Fruit fly (Drosophila melanogaster) whole organism, prepupa: ENCODE data around the gene SKIP.

Source experiments
- Blimp-1 ChIP-seq: fragments of 200-800 bp; sonication (Bioruptor generic); optimal IDR thresholded peaks from 3 replicates; lab custom pipeline; 2017; ENCODE audit warnings: missing biosample characterization, missing genetic modification characterization, mild to moderate bottlenecking, moderate library complexity, missing genetic modification reagents
- CG11902 ChIP-seq: fragments of 200-800 bp; sonication (Bioruptor generic); optimal IDR thresholded peaks from 3 replicates; lab custom pipeline; 2016; ENCODE audit warnings: missing biosample characterization, missing genetic modification characterization
- CG15336 ChIP-seq: fragments of 200-800 bp; sonication (Bioruptor generic); IDR thresholded peaks from 2 replicates; pipeline ENCODE4 v1.3.6; 2022; ENCODE audit warnings: missing biosample characterization, missing genetic modification characterization
- CG1621 ChIP-seq: fragments of 200-800 bp; sonication (Bioruptor generic); optimal IDR thresholded peaks from 3 replicates; lab custom pipeline; 2018; ENCODE audit warnings: missing biosample characterization, mild to moderate bottlenecking, missing genetic modification characterization
- CG3032 ChIP-seq: fragments of 200-800 bp; optimal IDR thresholded peaks from 2 replicates; lab custom pipeline; 2019; ENCODE audit warnings: missing biosample characterization, mild to moderate bottlenecking, missing genetic modification characterization, moderate library complexity
- CG34406 ChIP-seq: fragments of 200-800 bp; sonication (Bioruptor generic); optimal IDR thresholded peaks from 3 replicates; lab custom pipeline; 2016; ENCODE audit warnings: missing biosample characterization, missing genetic modification characterization
- CG6276 ChIP-seq: fragments of 200-800 bp; sonication (Bioruptor generic); optimal IDR thresholded peaks from 2 replicates; lab custom pipeline; 2017; ENCODE audit warnings: missing biosample characterization, mild to moderate bottlenecking, missing genetic modification characterization
- CG6792 ChIP-seq: fragments of 200-800 bp; sonication (Bioruptor generic); optimal IDR thresholded peaks from 3 replicates; lab custom pipeline; 2016; ENCODE audit warnings: missing biosample characterization, missing genetic modification characterization
- CG6808 ChIP-seq: fragments of 200-800 bp; sonication (Bioruptor generic); optimal IDR thresholded peaks from 3 replicates; lab custom pipeline; 2017; ENCODE audit warnings: missing biosample characterization, missing genetic modification characterization, mild to moderate bottlenecking, moderate library complexity, missing genetic modification reagents
- CG7368 ChIP-seq: fragments of 200-800 bp; sonication (Bioruptor generic); optimal IDR thresholded peaks from 3 replicates; lab custom pipeline; 2016; ENCODE audit warnings: missing biosample characterization, missing genetic modification characterization
- CG8119 ChIP-seq: fragments of 200-800 bp; sonication (Bioruptor generic); IDR thresholded peaks from 3 replicates; pipeline ENCODE4 v1.3.6; 2022; ENCODE audit warnings: missing biosample characterization, missing genetic modification characterization
- CG8319 ChIP-seq: fragments of 200-800 bp; sonication (Bioruptor generic); optimal IDR thresholded peaks from 3 replicates; lab custom pipeline; 2016; ENCODE audit warnings: missing biosample characterization, missing genetic modification characterization
- CG9139 ChIP-seq: fragments of 200-800 bp; sonication (Bioruptor generic); optimal IDR thresholded peaks from 3 replicates; lab custom pipeline; 2017; ENCODE audit warnings: missing biosample characterization, mild to moderate bottlenecking, missing genetic modification characterization
- Eip78C ChIP-seq: fragments of 200-800 bp; sonication (Bioruptor generic); peaks from one replicate; lab custom pipeline; 2016; ENCODE audit warnings: missing biosample characterization, missing genetic modification characterization
- Eip93F ChIP-seq: fragments of 200-800 bp; sonication (Bioruptor generic); optimal IDR thresholded peaks from 2 replicates; lab custom pipeline; 2016; ENCODE audit warnings: missing biosample characterization, mild to moderate bottlenecking, missing genetic modification characterization
- Ets21C ChIP-seq: fragments of 200-800 bp; sonication (Bioruptor generic); optimal IDR thresholded peaks from 3 replicates; lab custom pipeline; 2016; ENCODE audit warnings: missing biosample characterization, missing genetic modification characterization
- Ets96B ChIP-seq: fragments of 200-800 bp; optimal IDR thresholded peaks from 2 replicates; lab custom pipeline; 2019; ENCODE audit warnings: missing biosample characterization, mild to moderate bottlenecking, missing genetic modification characterization, moderate library complexity
- Gug ChIP-seq: fragments of 200-800 bp; sonication (Bioruptor generic); IDR thresholded peaks from 2 replicates; pipeline ENCODE4 v1.3.6; 2022; ENCODE audit warnings: missing biosample characterization, missing genetic modification characterization
- Hr39 ChIP-seq: fragments of 200-800 bp; sonication (Bioruptor generic); optimal IDR thresholded peaks from 2 replicates; lab custom pipeline; 2016; ENCODE audit warnings: missing biosample characterization, missing genetic modification characterization
- OdsH ChIP-seq: fragments of 200-800 bp; sonication (Bioruptor generic); optimal IDR thresholded peaks from 3 replicates; lab custom pipeline; 2016; ENCODE audit warnings: missing biosample characterization, missing genetic modification characterization
- Smox ChIP-seq: fragments of 200-800 bp; sonication (Bioruptor generic); optimal IDR thresholded peaks from 3 replicates; lab custom pipeline; 2016; ENCODE audit warnings: missing biosample characterization, missing genetic modification characterization
- Sox14 ChIP-seq: fragments of 200-800 bp; sonication (Bioruptor generic); optimal IDR thresholded peaks from 3 replicates; lab custom pipeline; 2016; ENCODE audit warnings: missing biosample characterization, missing genetic modification characterization
- Sox15 ChIP-seq: fragments of 200-800 bp; sonication (Bioruptor generic); optimal IDR thresholded peaks from 3 replicates; lab custom pipeline; 2016; ENCODE audit warnings: missing biosample characterization, missing genetic modification characterization
- acj6 ChIP-seq: fragments of 200-800 bp; sonication (Bioruptor generic); optimal IDR thresholded peaks from 3 replicates; lab custom pipeline; 2016; ENCODE audit warnings: missing biosample characterization, missing genetic modification characterization
- cyc ChIP-seq: fragments of 200-800 bp; sonication (Bioruptor generic); optimal IDR thresholded peaks from 3 replicates; lab custom pipeline; 2016; ENCODE audit warnings: missing biosample characterization, missing genetic modification characterization
- dac ChIP-seq: fragments of 200-800 bp; sonication (Bioruptor generic); optimal IDR thresholded peaks from 2 replicates; lab custom pipeline; 2017; ENCODE audit warnings: missing biosample characterization, mild to moderate bottlenecking, missing genetic modification characterization
- dsx ChIP-seq: fragments of 200-800 bp; optimal IDR thresholded peaks from 3 replicates; lab custom pipeline; 2019; ENCODE audit warnings: missing biosample characterization, mild to moderate bottlenecking, missing genetic modification characterization, moderate library complexity; ENCODE audit not compliant: poor library complexity, severe bottlenecking
- esn ChIP-seq: fragments of 200-800 bp; sonication (Bioruptor generic); optimal IDR thresholded peaks from 2 replicates; lab custom pipeline; 2016; ENCODE audit warnings: missing biosample characterization, mild to moderate bottlenecking, missing genetic modification characterization, moderate library complexity
- fd59A ChIP-seq: fragments of 200-800 bp; sonication (Bioruptor generic); optimal IDR thresholded peaks from 2 replicates; lab custom pipeline; 2017; ENCODE audit warnings: missing biosample characterization, mild to moderate bottlenecking, missing genetic modification characterization, missing genetic modification reagents
- fd85E ChIP-seq: fragments of 200-800 bp; sonication (Bioruptor generic); optimal IDR thresholded peaks from 3 replicates; lab custom pipeline; 2016; ENCODE audit warnings: missing biosample characterization, missing genetic modification characterization
- fkh ChIP-seq: fragments of 200-800 bp; sonication (Bioruptor generic); optimal IDR thresholded peaks from 3 replicates; lab custom pipeline; 2017; ENCODE audit warnings: missing biosample characterization, mild to moderate bottlenecking, missing genetic modification characterization, moderate library complexity
- net ChIP-seq: fragments of 200-800 bp; sonication (Bioruptor generic); optimal IDR thresholded peaks from 3 replicates; lab custom pipeline; 2016; ENCODE audit warnings: missing biosample characterization, missing genetic modification characterization
- pdm3 ChIP-seq: fragments of 200-800 bp; sonication (Bioruptor generic); optimal IDR thresholded peaks from 3 replicates; lab custom pipeline; 2016; ENCODE audit warnings: missing biosample characterization, missing genetic modification characterization
- svp ChIP-seq: fragments of 200-800 bp; sonication (Bioruptor generic); peaks from one replicate; lab custom pipeline; 2016; ENCODE audit warnings: missing biosample characterization, missing genetic modification characterization
- vri ChIP-seq: fragments of 200-800 bp; sonication (Bioruptor generic); optimal IDR thresholded peaks from 3 replicates; lab custom pipeline; 2016; ENCODE audit warnings: missing biosample characterization, mild to moderate bottlenecking, missing genetic modification characterization

The SKIP gene

dm6 chr3R:22268845-22269244 is 135.2 kb downstream of the SKIP start:
- TF ChIP-seq acj6 (GFP tag; lab: Kevin White, UChicago): no peak
- no peak for TF ChIP-seq fd59A (GFP tag; lab: Kevin White, UChicago)
- TF ChIP-seq Eip93F (GFP tag; lab: Kevin White, UChicago): no peak
- no peak for TF ChIP-seq Smox (GFP tag; lab: Kevin White, UChicago)
- no peak for TF ChIP-seq fd85E (GFP tag; lab: Kevin White, UChicago)
- no peak for TF ChIP-seq net (GFP tag; lab: Kevin White, UChicago)
- no peak for TF ChIP-seq cyc
- no peak for TF ChIP-seq vri (GFP tag; lab: Kevin White, UChicago)

- TF ChIP-seq cyc (no peak), CG11902 (GFP tag; lab: Kevin White, UChicago) (no peak), Eip93F (GFP tag; lab: Kevin White, UChicago) (no peak), dac (no peak), CG1621 (no peak), Blimp-1 (GFP tag; lab: Kevin White, UChicago) (no peak), Ets21C (no peak), Sox15 (GFP tag; lab: Kevin White, UChicago) (no peak), Ets96B (tag; lab: Kevin White, UChicago) (no peak), esn (GFP tag; lab: Kevin White, UChicago) (no peak), OdsH (GFP tag; lab: Kevin White, UChicago) (no peak), CG6808 (GFP tag; lab: Kevin White, UChicago) (no peak), fkh (GFP tag; lab: Kevin White, UChicago) (no peak), CG3032 (tag; lab: Kevin White, UChicago) (no peak), CG8119 (no peak), svp (no peak), Smox (GFP tag; lab: Kevin White, UChicago) (no peak)
Observed at dm6 chr3R:22269835-22270234, 136.2 kb downstream of the SKIP start.

- no peak for TF ChIP-seq CG1621
- TF ChIP-seq Ets96B (tag; lab: Kevin White, UChicago): no peak
- TF ChIP-seq CG34406: no peak
- no peak for TF ChIP-seq CG6792 (GFP tag; lab: Kevin White, UChicago)
- no peak for TF ChIP-seq Sox14 (GFP tag; lab: Kevin White, UChicago)
- TF ChIP-seq Ets21C: no peak
- TF ChIP-seq Eip78C (GFP tag; lab: Kevin White, UChicago): no peak
- no peak for TF ChIP-seq pdm3 (GFP tag; lab: Kevin White, UChicago)
- no peak for TF ChIP-seq CG9139
- no peak for TF ChIP-seq Hr39
- no peak for TF ChIP-seq CG8319
- no peak for TF ChIP-seq Eip93F (GFP tag; lab: Kevin White, UChicago)
- TF ChIP-seq CG15336: no peak
Observed at dm6 chr3R:22272962-22273361, 139.3 kb downstream of the SKIP start.

- TF ChIP-seq OdsH (GFP tag; lab: Kevin White, UChicago): no peak
- TF ChIP-seq Sox14 (GFP tag; lab: Kevin White, UChicago): no peak
- no peak for TF ChIP-seq Eip93F (GFP tag; lab: Kevin White, UChicago)
- TF ChIP-seq Gug: no peak
- TF ChIP-seq CG8119: no peak
- TF ChIP-seq, all 60 proteins: peak for 0
Observed at dm6 chr3R:22287470-22287869, 153.8 kb downstream of the SKIP start.

- TF ChIP-seq CG8319 (no peak), fd85E (GFP tag; lab: Kevin White, UChicago) (no peak), fd59A (GFP tag; lab: Kevin White, UChicago) (no peak), CG7368 (GFP tag; lab: Kevin White, UChicago) (no peak), dsx (GFP tag; lab: Kevin White, UChicago) (no peak), CG15336 (no peak), CG6276 (GFP tag; lab: Kevin White, UChicago) (no peak), CG9139 (no peak)
Observed at dm6 chr3R:22288305-22288704, 154.7 kb downstream of the SKIP start.
